Worm (Caenorhabditis elegans) whole organism, L3 larva: ENCODE results near the gene R07E5.15.

Experiments
- ama-1 ChIP-seq: fragments of 150-350 bp; optimal IDR thresholded peaks from 2 replicates; lab custom pipeline; 2018
- ceh-28 ChIP-seq: fragments of 150-350 bp; optimal IDR thresholded peaks from 2 replicates; lab custom pipeline; 2014; ENCODE audit warnings: missing biosample characterization, missing genetic modification reagents, missing genetic modification characterization
- egl-27 ChIP-seq: sonication (generic microtip); optimal IDR thresholded peaks from 4 replicates; lab custom pipeline; 2017; ENCODE audit warnings: missing biosample characterization, missing genetic modification reagents, missing genetic modification characterization
- elt-2 ChIP-seq: sonication (generic microtip); optimal IDR thresholded peaks from 2 replicates; lab custom pipeline; 2016; ENCODE audit warnings: missing genetic modification reagents, mild to moderate bottlenecking, missing genetic modification characterization, missing compliant biosample characterization
- elt-3 ChIP-seq, 3 experiments: fragments of 150-350 bp in 1 of 3; sonication (generic microtip) in 2 of 3; optimal IDR thresholded peaks; 2 replicates in 2 of 3; 4 replicates in 1 of 3; lab custom pipeline; 2014 to 2017; ENCODE audit warnings: missing biosample characterization in 3 of 3, missing genetic modification characterization in 3 of 3
- eor-1 ChIP-seq, 2 experiments: fragments of 150-350 bp; optimal IDR thresholded peaks; 2 replicates each; lab custom pipeline; 2014 to 2018; ENCODE audit warnings: missing biosample characterization in 2 of 2, missing genetic modification characterization in 2 of 2
- fkh-10 ChIP-seq: sonication (generic microtip); optimal IDR thresholded peaks from 2 replicates; lab custom pipeline; 2017; ENCODE audit warnings: missing biosample characterization, missing genetic modification reagents, missing genetic modification characterization
- fos-1 ChIP-seq: fragments of 150-350 bp; optimal IDR thresholded peaks from 2 replicates; lab custom pipeline; 2014; ENCODE audit warnings: missing biosample characterization, missing genetic modification characterization
- hmg-11 ChIP-seq: sonication (generic microtip); optimal IDR thresholded peaks from 2 replicates; lab custom pipeline; 2016; ENCODE audit warnings: missing genetic modification characterization, missing compliant biosample characterization
- jun-1 ChIP-seq: fragments of 150-350 bp; optimal IDR thresholded peaks from 2 replicates; lab custom pipeline; 2014; ENCODE audit warnings: missing biosample characterization, missing genetic modification reagents, missing genetic modification characterization
- lin-15B ChIP-seq: fragments of 150-350 bp; optimal IDR thresholded peaks from 2 replicates; lab custom pipeline; 2014; ENCODE audit warnings: missing biosample characterization, missing genetic modification characterization
- lsy-12 ChIP-seq: sonication (generic microtip); optimal IDR thresholded peaks from 2 replicates; lab custom pipeline; 2016; ENCODE audit warnings: mild to moderate bottlenecking, missing genetic modification characterization, missing compliant biosample characterization
- mdl-1 ChIP-seq: fragments of 150-350 bp; optimal IDR thresholded peaks from 2 replicates; lab custom pipeline; 2014; ENCODE audit warnings: missing biosample characterization, missing genetic modification characterization
- nfya-1 ChIP-seq: sonication (generic microtip); optimal IDR thresholded peaks from 2 replicates; lab custom pipeline; 2017; ENCODE audit warnings: missing genetic modification characterization, mild to moderate bottlenecking, missing compliant biosample characterization, antibody characterized with exemption, moderate library complexity; ENCODE audit not compliant: insufficient read depth
- nhr-12 ChIP-seq: fragments of 150-350 bp; optimal IDR thresholded peaks from 2 replicates; lab custom pipeline; 2014; ENCODE audit warnings: missing biosample characterization, missing genetic modification characterization
- nhr-23 ChIP-seq: fragments of 150-350 bp; optimal IDR thresholded peaks from 2 replicates; lab custom pipeline; 2014; ENCODE audit warnings: missing biosample characterization, missing genetic modification reagents, missing genetic modification characterization
- nhr-237 ChIP-seq: fragments of 150-350 bp; optimal IDR thresholded peaks from 2 replicates; lab custom pipeline; 2014; ENCODE audit warnings: missing biosample characterization, missing genetic modification characterization
- nhr-25 ChIP-seq: sonication (generic microtip); optimal IDR thresholded peaks from 2 replicates; lab custom pipeline; 2017; ENCODE audit warnings: missing biosample characterization, missing genetic modification characterization
- nhr-28 ChIP-seq: fragments of 150-350 bp; optimal IDR thresholded peaks from 2 replicates; lab custom pipeline; 2014; ENCODE audit warnings: missing biosample characterization, missing genetic modification characterization
- nhr-43 ChIP-seq: sonication (generic microtip); optimal IDR thresholded peaks from 2 replicates; lab custom pipeline; 2016; ENCODE audit warnings: mild to moderate bottlenecking, missing genetic modification characterization, missing compliant biosample characterization; ENCODE audit not compliant: poor library complexity, severe bottlenecking
- nhr-67 ChIP-seq: fragments of 150-350 bp; optimal IDR thresholded peaks from 2 replicates; lab custom pipeline; 2014; ENCODE audit warnings: missing biosample characterization, missing genetic modification characterization
- nhr-76 ChIP-seq: fragments of 150-350 bp; sonication (generic microtip); optimal IDR thresholded peaks from 5 replicates; lab custom pipeline; 2014; ENCODE audit warnings: missing biosample characterization, missing genetic modification characterization
- nhr-77 ChIP-seq: fragments of 150-350 bp; optimal IDR thresholded peaks from 2 replicates; lab custom pipeline; 2014; ENCODE audit warnings: missing biosample characterization, missing genetic modification characterization
- pha-4 ChIP-seq: fragments of 150-350 bp; optimal IDR thresholded peaks from 2 replicates; lab custom pipeline; 2014; ENCODE audit warnings: missing biosample characterization, missing genetic modification reagents, missing genetic modification characterization
- sea-2 ChIP-seq: fragments of 150-350 bp; sonication (generic microtip); optimal IDR thresholded peaks from 4 replicates; lab custom pipeline; 2014; ENCODE audit warnings: missing biosample characterization, missing genetic modification reagents, missing genetic modification characterization
- skn-1 ChIP-seq: fragments of 150-350 bp; optimal IDR thresholded peaks from 2 replicates; lab custom pipeline; 2014; ENCODE audit warnings: missing biosample characterization, missing genetic modification characterization
- tbx-2 ChIP-seq: sonication (generic microtip); optimal IDR thresholded peaks from 2 replicates; lab custom pipeline; 2016; ENCODE audit warnings: mild to moderate bottlenecking, missing genetic modification characterization, missing compliant biosample characterization
- unc-62 ChIP-seq: fragments of 150-350 bp; sonication (generic microtip); optimal IDR thresholded peaks from 4 replicates; lab custom pipeline; 2014; ENCODE audit warnings: missing biosample characterization, missing genetic modification reagents, missing genetic modification characterization
- ztf-11 ChIP-seq: fragments of 150-350 bp; optimal IDR thresholded peaks from 2 replicates; lab custom pipeline; 2014; ENCODE audit warnings: missing biosample characterization, missing genetic modification characterization
- ztf-4 ChIP-seq: fragments of 150-350 bp; optimal IDR thresholded peaks from 2 replicates; lab custom pipeline; 2014; ENCODE audit warnings: missing biosample characterization, missing genetic modification characterization

Gene R07E5.15

ce11 chrIII:4367649-4368048 lies 33.6 kb upstream of the R07E5.15 start, which contains the start of gene ckb-2:
Gene ckb-2 (plus strand): TSS chrIII:4367949.
- TF ChIP-seq nhr-67 (no peak), nhr-76 (tag; lab: Kevin White, UChicago) (no peak), ama-1 (lab: Kevin White, UChicago) (no peak), ztf-4 (tag; lab: Kevin White, UChicago) (no peak), ztf-11 (tag; lab: Kevin White, UChicago) (no peak), fos-1 (tag; lab: Kevin White, UChicago) (no peak), nhr-12 (no peak), nhr-77 (tag; lab: Kevin White, UChicago) (no peak), nhr-43 (tag; lab: Kevin White, UChicago) (no peak), nhr-25 (tag; lab: Kevin White, UChicago) (no peak), fkh-10 (GFP tag; lab: Kevin White, UChicago) (no peak), elt-2 (no peak), tbx-2 (tag; lab: Kevin White, UChicago) (no peak), unc-62 (no peak), ceh-28 (tag; lab: Kevin White, UChicago) (no peak), egl-27 (tag; lab: Kevin White, UChicago) (no peak), nfya-1 (no peak), sea-2 (GFP tag; lab: Kevin White, UChicago) (no peak), skn-1 (tag; lab: Kevin White, UChicago) (no peak), lin-15B (tag; lab: Kevin White, UChicago) (no peak)

- TF ChIP-seq ceh-28 (tag; lab: Kevin White, UChicago) (peak; percentile 23), elt-2 (peak; percentile 34), nhr-25 (tag; lab: Kevin White, UChicago) (peak; percentile 49), nhr-43 (tag; lab: Kevin White, UChicago) (peak; percentile 17), tbx-2 (tag; lab: Kevin White, UChicago) (peak; percentile 44), nfya-1 (peak; percentile 40), hmg-11 (tag; lab: Kevin White, UChicago) (peak; percentile 83)
Observed at ce11 chrIII:4369381-4369809, 31.8 kb upstream of the R07E5.15 start.

ce11 chrIII:4370585-4370984 lies 30.7 kb upstream of the R07E5.15 start, which contains the start of gene ckb-3:
Gene ckb-3 (plus strand): TSS chrIII:4370885.
- TF ChIP-seq nhr-237, result no peak
- TF ChIP-seq nfya-1, result no peak
- no peak for TF ChIP-seq eor-1 (tag; optimal IDR thresholded peaks at IDR 0.05; lab: Kevin White, UChicago)
- no peak for TF ChIP-seq nhr-67
- no peak for TF ChIP-seq egl-27 (tag; lab: Kevin White, UChicago)
- TF ChIP-seq nhr-28 (tag; lab: Kevin White, UChicago), result no peak
- no peak for TF ChIP-seq ztf-4 (tag; lab: Kevin White, UChicago)

- TF ChIP-seq mdl-1, result no peak
- peak; percentile 24 for TF ChIP-seq pha-4 (tag; lab: Kevin White, UChicago)
- no peak for TF ChIP-seq hmg-11 (tag; lab: Kevin White, UChicago)
- TF ChIP-seq, all 47 proteins: peak for 1
Observed at ce11 chrIII:4372894-4373293, 28.3 kb upstream of the R07E5.15 start.

ce11 chrIII:4374854-4375253 lies 26.4 kb upstream of the R07E5.15 start, which contains the start of gene pals-26:
Gene pals-26 (plus strand): TSS chrIII:4375154.
- TF ChIP-seq sea-2 (GFP tag; lab: Kevin White, UChicago) (no peak), fkh-10 (GFP tag; lab: Kevin White, UChicago) (no peak), nhr-23 (tag; lab: Kevin White, UChicago) (no peak), ceh-28 (tag; lab: Kevin White, UChicago) (no peak), fos-1 (tag; lab: Kevin White, UChicago) (no peak)

ce11 chrIII:4378600-4379293 lies 22.5 kb upstream of the R07E5.15 start:
- TF ChIP-seq tbx-2 (tag; lab: Kevin White, UChicago) (peak; percentile 29), nhr-23 (tag; lab: Kevin White, UChicago) (peak; percentile 54), jun-1 (tag; lab: Kevin White, UChicago) (peak; percentile 9), pha-4 (tag; lab: Kevin White, UChicago) (peak; percentile 29), nhr-43 (tag; lab: Kevin White, UChicago) (peak; percentile 54), lsy-12 (tag; lab: Kevin White, UChicago) (peak; percentile 44), nfya-1 (peak; percentile 34), elt-2 (peak; percentile 40), elt-3 (tag; optimal IDR thresholded peaks at IDR 0.05; lab: Kevin White, UChicago) (peak in 1 of 3 experiments; percentile 16), nhr-25 (tag; lab: Kevin White, UChicago) (peak; percentile 67), ztf-4 (tag; lab: Kevin White, UChicago) (peak; percentile 63), hmg-11 (tag; lab: Kevin White, UChicago) (peak; percentile 68), nhr-77 (tag; lab: Kevin White, UChicago) (peak; percentile 49)
